Worm (Caenorhabditis elegans) whole organism, midembryonic: ENCODE measurements around the gene igdb-1.

ENCODE experiments used
- T22C8.4 ChIP-seq: fragments of 200-800 bp; sonication (Bioruptor generic); IDR thresholded peaks from 2 replicates; pipeline ENCODE4 v1.3.6; 2022; ENCODE audit warnings: missing genetic modification characterization, missing compliant biosample characterization
- klf-2 ChIP-seq: fragments of 200-800 bp; sonication (Bioruptor generic); conservative IDR thresholded peaks from 2 replicates; pipeline ENCODE4 v1.3.6; 2022; ENCODE audit warnings: missing genetic modification reagents, missing genetic modification characterization, missing compliant biosample characterization
- ztf-23 ChIP-seq: fragments of 200-800 bp; sonication (Bioruptor generic); IDR thresholded peaks from 2 replicates; pipeline ENCODE4 v1.3.6; 2022; ENCODE audit warnings: missing genetic modification reagents, missing genetic modification characterization, missing compliant biosample characterization

DNA sequence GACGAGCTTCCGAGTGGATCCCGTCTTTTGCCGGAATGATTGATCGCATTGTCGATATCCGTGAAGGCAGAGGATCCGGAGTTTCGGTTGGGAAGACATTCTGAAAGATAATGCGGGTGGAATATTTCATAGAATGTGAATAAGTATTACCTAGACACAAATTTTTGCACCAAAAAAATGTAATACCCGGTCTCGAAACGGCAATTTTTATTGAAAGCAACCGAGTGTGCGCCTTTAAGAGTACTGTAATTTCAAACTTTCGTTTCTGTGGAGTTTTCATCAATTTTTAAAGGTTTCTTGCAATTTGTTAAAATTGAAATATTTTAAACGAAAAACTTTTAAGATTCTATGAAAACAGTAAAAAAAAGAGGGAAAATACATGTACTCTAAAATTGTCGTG is 34.9 kb upstream of the igdb-1 start, which contains the start of gene C25G4.2:
- no peak for TF ChIP-seq klf-2 (GFP tag; lab: Robert Waterston, UW)
- TF ChIP-seq T22C8.4 (GFP tag; lab: Robert Waterston, UW) = no peak
- TF ChIP-seq ztf-23 (GFP tag; lab: Robert Waterston, UW) = no peak
